Worm (Caenorhabditis elegans) whole organism, L1 larva: ENCODE measurements around the gene cul-6.

Experiments
- aly-2 ChIP-seq: fragments of 150-350 bp; optimal IDR thresholded peaks from 2 replicates; lab custom pipeline; 2014; ENCODE audit warnings: missing biosample characterization, missing genetic modification characterization
- ceh-88 ChIP-seq: fragments of 200-800 bp; sonication (Bioruptor generic); IDR thresholded peaks from 2 replicates; pipeline ENCODE4 v1.3.6; 2022; ENCODE audit warnings: missing genetic modification characterization, missing compliant biosample characterization
- efl-1 ChIP-seq, 4 experiments: fragments of 150-350 bp; optimal IDR thresholded peaks in 3 of 4; peaks in 1 of 4; 1 replicate in 1 of 4; 2 replicates in 3 of 4; lab custom pipeline; 2014; ENCODE audit warnings: missing biosample characterization in 2 of 4, missing genetic modification characterization in 2 of 4, missing genetic modification reagents in 2 of 4
- egl-13 ChIP-seq: sonication (generic microtip); optimal IDR thresholded peaks from 2 replicates; lab custom pipeline; 2016; ENCODE audit warnings: missing genotype, missing genetic modification reagents, missing genetic modification characterization, missing compliant biosample characterization
- fos-1 ChIP-seq: fragments of 150-350 bp; optimal IDR thresholded peaks from 2 replicates; lab custom pipeline; 2014; ENCODE audit warnings: missing biosample characterization, missing genetic modification characterization
- hlh-17 ChIP-seq: fragments of 200-800 bp; sonication (Bioruptor generic); optimal IDR thresholded peaks from 2 replicates; lab custom pipeline; 2018; ENCODE audit warnings: missing genetic modification characterization, mild to moderate bottlenecking, missing compliant biosample characterization, moderate library complexity, borderline replicate concordance
- nhr-11 ChIP-seq: fragments of 150-350 bp; optimal IDR thresholded peaks from 2 replicates; lab custom pipeline; 2014; ENCODE audit warnings: missing biosample characterization, missing genetic modification characterization
- nhr-28 ChIP-seq: fragments of 150-350 bp; optimal IDR thresholded peaks from 2 replicates; lab custom pipeline; 2014; ENCODE audit warnings: missing biosample characterization, missing genetic modification characterization
- nhr-85 ChIP-seq: sonication (generic microtip); peaks from one replicate; lab custom pipeline; 2016; ENCODE audit warnings: missing genetic modification characterization, inconsistent platforms, missing compliant biosample characterization
- pqm-1 ChIP-seq: sonication (generic microtip); optimal IDR thresholded peaks from 3 replicates; lab custom pipeline; 2017; ENCODE audit warnings: missing biosample characterization, missing genetic modification characterization
- skn-1 ChIP-seq: fragments of 150-350 bp; optimal IDR thresholded peaks from 2 replicates; lab custom pipeline; 2014; ENCODE audit warnings: missing biosample characterization, missing genetic modification characterization
- snpc-4 ChIP-seq: fragments of 150-350 bp; optimal IDR thresholded peaks from 2 replicates; lab custom pipeline; 2014; ENCODE audit warnings: missing biosample characterization, missing genetic modification characterization
- unc-62 ChIP-seq: fragments of 150-350 bp; optimal IDR thresholded peaks from 2 replicates; lab custom pipeline; 2014; ENCODE audit warnings: missing biosample characterization, missing genetic modification reagents, missing genetic modification characterization
- ztf-4 ChIP-seq: fragments of 150-350 bp; optimal IDR thresholded peaks from 2 replicates; lab custom pipeline; 2014; ENCODE audit warnings: missing biosample characterization, missing genetic modification characterization

- TF ChIP-seq hlh-17 (GFP tag; lab: Kevin White, UChicago) (no peak), pqm-1 (tag; lab: Kevin White, UChicago) (no peak), efl-1 (optimal IDR thresholded peaks at IDR 0.05; lab: Kevin White, UChicago) (no peak), efl-1 (GFP tag; optimal IDR thresholded peaks at IDR 0.05 in 1 of 2; lab: Kevin White, UChicago) (no peak), skn-1 (no peak), ceh-88 (GFP tag; lab: Robert Waterston, UW) (no peak), fos-1 (no peak), unc-62 (GFP tag; lab: Kevin White, UChicago) (no peak), snpc-4 (no peak), nhr-85 (tag; lab: Kevin White, UChicago) (no peak), ztf-4 (no peak), nhr-28 (tag; lab: Kevin White, UChicago) (no peak), egl-13 (tag; lab: Kevin White, UChicago) (no peak), aly-2 (tag; lab: Kevin White, UChicago) (no peak), nhr-11 (no peak)
These were observed 19.7 kb downstream of the cul-6 start for ce11 chrIV:12570546-12570945.
